Worm (Caenorhabditis elegans): Measurements from ENCODE around the gene emb-27.
A peak's percentile ranks its signal among the peaks of the same experiment; 100 is the strongest.

The emb-27 gene

ce11 chrII:8162120-8162648 lies at the start of gene emb-27, which contains the start of gene rrf-3:
Gene emb-27, minus strand, starts transcription at chrII:8162170.
Gene rrf-3, plus strand, starts transcription at chrII:8162465.
- peak; percentile 97 for TF ChIP-seq ces-1 (GFP tag; optimal IDR thresholded peaks at IDR 0.05)
- TF ChIP-seq nhr-12 (tag; optimal IDR thresholded peaks at IDR 0.05) = no peak
- no peak for TF ChIP-seq tbx-8 (GFP tag; optimal IDR thresholded peaks at IDR 0.05)
- TF ChIP-seq lsy-2 (tag; optimal IDR thresholded peaks at IDR 0.05) = peak; percentile 71
- no peak for TF ChIP-seq cnd-1 (tag; optimal IDR thresholded peaks at IDR 0.05)
- no peak for TF ChIP-seq ceh-43 (GFP tag; optimal IDR thresholded peaks at IDR 0.05)
- TF ChIP-seq unc-39 (tag; optimal IDR thresholded peaks at IDR 0.05) = no peak
- no peak for TF ChIP-seq ceh-83 (GFP tag; optimal IDR thresholded peaks at IDR 0.05)
- peak; percentile 68 for TF ChIP-seq ham-2 (GFP tag; optimal IDR thresholded peaks at IDR 0.05)
- no peak for TF ChIP-seq snpc-4 (tag; optimal IDR thresholded peaks at IDR 0.05)
- no peak for TF ChIP-seq sptf-1 (tag; optimal IDR thresholded peaks at IDR 0.05)

- TF ChIP-seq nhr-237 (tag; optimal IDR thresholded peaks at IDR 0.05) (no peak), unc-62 (GFP tag; optimal IDR thresholded peaks at IDR 0.05) (no peak), hlh-1 (tag; optimal IDR thresholded peaks at IDR 0.05) (no peak), lsy-2 (tag; optimal IDR thresholded peaks at IDR 0.05) (no peak), mls-2 (tag; optimal IDR thresholded peaks at IDR 0.05) (no peak), nhr-2 (tag; optimal IDR thresholded peaks at IDR 0.05) (no peak), sem-2 (GFP tag; optimal IDR thresholded peaks at IDR 0.05) (no peak), ceh-39 (tag; optimal IDR thresholded peaks at IDR 0.05) (no peak), mep-1 (tag; optimal IDR thresholded peaks at IDR 0.05) (no peak), nhr-28 (tag; optimal IDR thresholded peaks at IDR 0.05) (no peak), pha-4 (tag; optimal IDR thresholded peaks at IDR 0.05) (no peak), blmp-1 (tag; optimal IDR thresholded peaks at IDR 0.05) (no peak), drap-1 (GFP tag; optimal IDR thresholded peaks at IDR 0.05) (no peak), tbx-8 (GFP tag; optimal IDR thresholded peaks at IDR 0.05) (no peak), mab-5 (tag; optimal IDR thresholded peaks at IDR 0.05) (no peak), lin-32 (GFP tag; optimal IDR thresholded peaks at IDR 0.05) (no peak), nhr-12 (tag; optimal IDR thresholded peaks at IDR 0.05) (no peak), ceh-83 (GFP tag; optimal IDR thresholded peaks at IDR 0.05) (no peak), zip-8 (tag; optimal IDR thresholded peaks at IDR 0.05) (no peak)
These were observed 47.5 kb upstream of the emb-27 start, which contains the start of gene M110.8 for ce11 chrII:8209476-8209875. Gene M110.8, minus strand, starts transcription at chrII:8209576.

ce11 chrII:8205612-8206011 lies 43.6 kb upstream of the emb-27 start:
- TF ChIP-seq flh-1 (GFP tag; optimal IDR thresholded peaks at IDR 0.05) = no peak
- TF ChIP-seq ztf-11 (tag; optimal IDR thresholded peaks at IDR 0.05) = no peak
- no peak for TF ChIP-seq sptf-1 (tag; optimal IDR thresholded peaks at IDR 0.05)
- TF ChIP-seq cnd-1 (tag; optimal IDR thresholded peaks at IDR 0.05) = no peak
- no peak for TF ChIP-seq sem-2 (GFP tag; optimal IDR thresholded peaks at IDR 0.05)
- no peak for TF ChIP-seq lsy-2 (tag; optimal IDR thresholded peaks at IDR 0.05)
- TF ChIP-seq ceh-43 (GFP tag; optimal IDR thresholded peaks at IDR 0.05) = no peak
- TF ChIP-seq unc-120 (tag; optimal IDR thresholded peaks at IDR 0.05; ENCODE audit: poor library complexity, severe bottlenecking) = no peak
- no peak for TF ChIP-seq snpc-4 (tag; optimal IDR thresholded peaks at IDR 0.05)
- TF ChIP-seq M03D4.4 (tag; optimal IDR thresholded peaks at IDR 0.05) = no peak
- no peak for TF ChIP-seq unc-62 (GFP tag; optimal IDR thresholded peaks at IDR 0.05)
- TF ChIP-seq ham-2 (GFP tag; optimal IDR thresholded peaks at IDR 0.05) = no peak
- TF ChIP-seq bed-3 (GFP tag; optimal IDR thresholded peaks at IDR 0.05) = no peak
- no peak for TF ChIP-seq zip-8 (tag; optimal IDR thresholded peaks at IDR 0.05)
- no peak for TF ChIP-seq nhr-76 (tag; optimal IDR thresholded peaks at IDR 0.05)
- no peak for TF ChIP-seq nhr-237 (tag; optimal IDR thresholded peaks at IDR 0.05)
- TF ChIP-seq elt-1 (tag; optimal IDR thresholded peaks at IDR 0.05; ENCODE audit: borderline replicate concordance, insufficient read depth) = no peak
- no peak for TF ChIP-seq nhr-28 (tag; optimal IDR thresholded peaks at IDR 0.05)
- TF ChIP-seq mab-5 (tag; optimal IDR thresholded peaks at IDR 0.05) = no peak
- no peak for TF ChIP-seq ceh-39 (tag; optimal IDR thresholded peaks at IDR 0.05)

ce11 chrII:8204039-8204438 lies 42.1 kb upstream of the emb-27 start, which contains the start of gene col-76:
Gene col-76, plus strand, starts transcription at chrII:8204339.
- peak; percentile 8 for TF ChIP-seq elt-1 (tag; optimal IDR thresholded peaks at IDR 0.05; ENCODE audit: borderline replicate concordance, insufficient read depth)
- TF ChIP-seq ztf-11 (tag; optimal IDR thresholded peaks at IDR 0.05) = no peak
